Worm (Caenorhabditis elegans) whole organism, mixed stage, embryonic: ENCODE results near the gene abi-1.

Source experiments
- M03D4.4 ChIP-seq: sonication (generic microtip); optimal IDR thresholded peaks from 2 replicates; lab custom pipeline; 2017; ENCODE audit warnings: mild to moderate bottlenecking, missing genetic modification characterization, missing compliant biosample characterization
- bed-3 ChIP-seq: fragments of 200-800 bp; sonication (Bioruptor generic); optimal IDR thresholded peaks from 3 replicates; lab custom pipeline; 2018; ENCODE audit warnings: mild to moderate bottlenecking, missing genetic modification characterization, moderate library complexity, missing compliant biosample characterization
- blmp-1 ChIP-seq: fragments of 150-350 bp; optimal IDR thresholded peaks from 2 replicates; lab custom pipeline; 2014; ENCODE audit warnings: missing biosample characterization, missing genetic modification characterization
- ceh-39 ChIP-seq: fragments of 150-350 bp; optimal IDR thresholded peaks from 2 replicates; lab custom pipeline; 2014; ENCODE audit warnings: missing biosample characterization, missing genetic modification characterization
- ceh-43 ChIP-seq: fragments of 200-800 bp; sonication (Bioruptor generic); optimal IDR thresholded peaks from 2 replicates; lab custom pipeline; 2018; ENCODE audit warnings: mild to moderate bottlenecking, missing genetic modification characterization, moderate library complexity, missing compliant biosample characterization
- ceh-83 ChIP-seq: fragments of 200-800 bp; sonication (Bioruptor generic); optimal IDR thresholded peaks from 2 replicates; lab custom pipeline; 2018; ENCODE audit warnings: mild to moderate bottlenecking, missing genetic modification characterization, missing compliant biosample characterization
- ces-1 ChIP-seq: fragments of 150-350 bp; optimal IDR thresholded peaks from 2 replicates; lab custom pipeline; 2014; ENCODE audit warnings: missing biosample characterization, missing genetic modification reagents, missing genetic modification characterization
- cnd-1 ChIP-seq: fragments of 200-800 bp; sonication (Bioruptor generic); optimal IDR thresholded peaks from 2 replicates; lab custom pipeline; 2018; ENCODE audit warnings: mild to moderate bottlenecking, missing genetic modification characterization, missing compliant biosample characterization
- drap-1 ChIP-seq: fragments of 200-800 bp; sonication (Bioruptor generic); optimal IDR thresholded peaks from 3 replicates; lab custom pipeline; 2018; ENCODE audit warnings: mild to moderate bottlenecking, missing genetic modification characterization, missing compliant biosample characterization
- elt-1 ChIP-seq: sonication (generic microtip); optimal IDR thresholded peaks from 2 replicates; lab custom pipeline; 2017; ENCODE audit warnings: missing genetic modification characterization, mild to moderate bottlenecking, missing compliant biosample characterization, antibody characterized with exemption, moderate library complexity, borderline replicate concordance; ENCODE audit not compliant: insufficient read depth
- elt-3 ChIP-seq: fragments of 150-350 bp; optimal IDR thresholded peaks from 2 replicates; lab custom pipeline; 2014; ENCODE audit warnings: missing biosample characterization, missing genetic modification characterization
- flh-1 ChIP-seq: fragments of 200-800 bp; sonication (Bioruptor generic); optimal IDR thresholded peaks from 2 replicates; lab custom pipeline; 2018; ENCODE audit warnings: mild to moderate bottlenecking, missing genetic modification characterization, moderate library complexity, missing compliant biosample characterization
- ham-2 ChIP-seq: fragments of 200-800 bp; sonication (Bioruptor generic); optimal IDR thresholded peaks from 2 replicates; lab custom pipeline; 2018; ENCODE audit warnings: mild to moderate bottlenecking, missing genetic modification characterization, missing compliant biosample characterization
- hlh-1 ChIP-seq: fragments of 150-350 bp; optimal IDR thresholded peaks from 2 replicates; lab custom pipeline; 2014; ENCODE audit warnings: missing biosample characterization, missing genetic modification reagents, missing genetic modification characterization
- lin-13 ChIP-seq: fragments of 150-350 bp; optimal IDR thresholded peaks from 2 replicates; lab custom pipeline; 2014; ENCODE audit warnings: missing biosample characterization, missing genetic modification characterization
- lin-32 ChIP-seq: fragments of 200-800 bp; sonication (Bioruptor generic); optimal IDR thresholded peaks from 2 replicates; lab custom pipeline; 2018; ENCODE audit warnings: mild to moderate bottlenecking, missing genetic modification characterization, missing compliant biosample characterization
- lsy-2 ChIP-seq: fragments of 150-350 bp; optimal IDR thresholded peaks from 2 replicates; lab custom pipeline; 2014; ENCODE audit warnings: missing biosample characterization, missing genetic modification characterization
- mab-5 ChIP-seq: fragments of 150-350 bp; optimal IDR thresholded peaks from 2 replicates; lab custom pipeline; 2014; ENCODE audit warnings: missing biosample characterization, missing genetic modification characterization
- mep-1 ChIP-seq: fragments of 150-350 bp; optimal IDR thresholded peaks from 2 replicates; lab custom pipeline; 2017; ENCODE audit warnings: missing biosample characterization, missing genetic modification reagents, missing genetic modification characterization, inconsistent platforms
- mls-2 ChIP-seq: sonication (generic microtip); optimal IDR thresholded peaks from 2 replicates; lab custom pipeline; 2016; ENCODE audit warnings: mild to moderate bottlenecking, missing genetic modification characterization, moderate library complexity, missing compliant biosample characterization
- nhr-12 ChIP-seq: fragments of 150-350 bp; optimal IDR thresholded peaks from 2 replicates; lab custom pipeline; 2014; ENCODE audit warnings: missing biosample characterization, missing genetic modification characterization
- nhr-2 ChIP-seq: fragments of 150-350 bp; optimal IDR thresholded peaks from 2 replicates; lab custom pipeline; 2014; ENCODE audit warnings: missing biosample characterization, missing genetic modification characterization
- nhr-237 ChIP-seq: fragments of 150-350 bp; optimal IDR thresholded peaks from 2 replicates; lab custom pipeline; 2014; ENCODE audit warnings: missing biosample characterization, missing genetic modification characterization
- nhr-28 ChIP-seq: fragments of 150-350 bp; optimal IDR thresholded peaks from 2 replicates; lab custom pipeline; 2014; ENCODE audit warnings: missing biosample characterization, missing genetic modification characterization
- nhr-76 ChIP-seq: sonication (generic microtip); optimal IDR thresholded peaks from 2 replicates; lab custom pipeline; 2017; ENCODE audit warnings: missing biosample characterization, missing genetic modification characterization
- pha-4 ChIP-seq: fragments of 150-350 bp; optimal IDR thresholded peaks from 2 replicates; lab custom pipeline; 2018; ENCODE audit warnings: missing biosample characterization, missing genetic modification reagents, missing genetic modification characterization
- sem-2 ChIP-seq: fragments of 200-800 bp; sonication (Bioruptor generic); optimal IDR thresholded peaks from 2 replicates; lab custom pipeline; 2018; ENCODE audit warnings: mild to moderate bottlenecking, missing genetic modification characterization, missing compliant biosample characterization
- snpc-4 ChIP-seq: fragments of 150-350 bp; optimal IDR thresholded peaks from 2 replicates; lab custom pipeline; 2014; ENCODE audit warnings: missing biosample characterization, missing genetic modification characterization
- sptf-1 ChIP-seq: sonication (generic microtip); optimal IDR thresholded peaks from 2 replicates; lab custom pipeline; 2017; ENCODE audit warnings: mild to moderate bottlenecking, missing genetic modification characterization, moderate library complexity, missing compliant biosample characterization
- tbx-8 ChIP-seq: fragments of 200-800 bp; sonication (Bioruptor generic); optimal IDR thresholded peaks from 2 replicates; lab custom pipeline; 2018; ENCODE audit warnings: mild to moderate bottlenecking, missing genetic modification characterization, moderate library complexity, missing compliant biosample characterization
- unc-120 ChIP-seq: sonication (generic microtip); optimal IDR thresholded peaks from 2 replicates; lab custom pipeline; 2017; ENCODE audit warnings: missing genetic modification characterization, missing compliant biosample characterization; ENCODE audit not compliant: poor library complexity, severe bottlenecking
- unc-39 ChIP-seq: fragments of 150-350 bp; optimal IDR thresholded peaks from 2 replicates; lab custom pipeline; 2014; ENCODE audit warnings: missing biosample characterization, missing genetic modification characterization
- unc-62 ChIP-seq: fragments of 150-350 bp; optimal IDR thresholded peaks from 2 replicates; lab custom pipeline; 2014; ENCODE audit warnings: missing biosample characterization, missing genetic modification reagents, missing genetic modification characterization
- zip-8 ChIP-seq: fragments of 150-350 bp; optimal IDR thresholded peaks from 2 replicates; lab custom pipeline; 2014; ENCODE audit warnings: missing biosample characterization, missing genetic modification characterization
- ztf-11 ChIP-seq: fragments of 150-350 bp; optimal IDR thresholded peaks from 2 replicates; lab custom pipeline; 2014; ENCODE audit warnings: missing biosample characterization, missing genetic modification characterization

Gene abi-1

ce11 chrIII:5721488-5721887 lies 28.9 kb upstream of the abi-1 start:
- TF ChIP-seq unc-120 (no peak), lin-32 (GFP tag; lab: Kevin White, UChicago) (no peak), elt-1 (tag; lab: Kevin White, UChicago) (no peak), cnd-1 (no peak), unc-39 (tag; lab: Kevin White, UChicago) (no peak), ceh-83 (GFP tag; lab: Kevin White, UChicago) (no peak), blmp-1 (tag; lab: Kevin White, UChicago) (no peak), hlh-1 (tag; lab: Kevin White, UChicago) (no peak), unc-62 (GFP tag; lab: Kevin White, UChicago) (peak; percentile 75), M03D4.4 (no peak), ces-1 (GFP tag; lab: Kevin White, UChicago) (peak; percentile 45), sptf-1 (tag; lab: Kevin White, UChicago) (no peak), ceh-39 (tag; lab: Kevin White, UChicago) (no peak), nhr-12 (tag; lab: Kevin White, UChicago) (no peak)
- TF ChIP-seq, all 35 proteins: peak for 2

ce11 chrIII:5720266-5721019 lies 27.9 kb upstream of the abi-1 start:
- TF ChIP-seq mep-1 (tag; lab: Kevin White, UChicago) = no peak
- TF ChIP-seq ces-1 (GFP tag; lab: Kevin White, UChicago) = peak; percentile 99
- no peak for TF ChIP-seq elt-3 (tag; lab: Kevin White, UChicago)
- TF ChIP-seq ceh-39 (tag; lab: Kevin White, UChicago) = no peak
- no peak for TF ChIP-seq bed-3 (GFP tag; lab: Kevin White, UChicago)
- TF ChIP-seq flh-1 (GFP tag; lab: Kevin White, UChicago) = no peak
- TF ChIP-seq tbx-8 = no peak
- TF ChIP-seq sptf-1 (tag; lab: Kevin White, UChicago) = no peak
- TF ChIP-seq drap-1 (GFP tag; lab: Kevin White, UChicago) = no peak
- TF ChIP-seq M03D4.4 = peak; percentile 15
- TF ChIP-seq cnd-1 = peak; percentile 37
- TF ChIP-seq elt-1 (tag; lab: Kevin White, UChicago) = no peak
- TF ChIP-seq unc-120 = no peak
- TF ChIP-seq zip-8 = peak; percentile 41
- TF ChIP-seq mab-5 (tag; lab: Kevin White, UChicago) = no peak
- no peak for TF ChIP-seq ham-2 (GFP tag; lab: Kevin White, UChicago)
- TF ChIP-seq nhr-28 (tag; lab: Kevin White, UChicago) = no peak
- TF ChIP-seq nhr-2 (tag; lab: Kevin White, UChicago) = peak; percentile 59
- TF ChIP-seq nhr-237 = no peak
- TF ChIP-seq nhr-76 (tag; lab: Kevin White, UChicago) = no peak
- TF ChIP-seq lin-32 (GFP tag; lab: Kevin White, UChicago) = peak; percentile 73
- no peak for TF ChIP-seq mls-2 (tag; lab: Kevin White, UChicago)
- TF ChIP-seq blmp-1 (tag; lab: Kevin White, UChicago) = no peak
- no peak for TF ChIP-seq sem-2 (GFP tag; lab: Kevin White, UChicago)
- no peak for TF ChIP-seq pha-4 (tag; lab: Kevin White, UChicago)
- no peak for TF ChIP-seq ceh-43
- peak; percentile 0 for TF ChIP-seq ztf-11 (tag; lab: Kevin White, UChicago)
- no peak for TF ChIP-seq ceh-83 (GFP tag; lab: Kevin White, UChicago)
- TF ChIP-seq unc-62 (GFP tag; lab: Kevin White, UChicago) = no peak
- no peak for TF ChIP-seq nhr-12 (tag; lab: Kevin White, UChicago)
- no peak for TF ChIP-seq snpc-4 (tag; lab: Kevin White, UChicago)
- TF ChIP-seq hlh-1 (tag; lab: Kevin White, UChicago) = peak; percentile 15
- no peak for TF ChIP-seq lsy-2
- no peak for TF ChIP-seq unc-39 (tag; lab: Kevin White, UChicago)
- TF ChIP-seq lin-13 (tag; lab: Kevin White, UChicago) = no peak

ce11 chrIII:5719832-5720194 lies 27.3 kb upstream of the abi-1 start:
- TF ChIP-seq nhr-12 (tag; lab: Kevin White, UChicago) (no peak), nhr-2 (tag; lab: Kevin White, UChicago) (no peak), tbx-8 (no peak), pha-4 (tag; lab: Kevin White, UChicago) (no peak), snpc-4 (tag; lab: Kevin White, UChicago) (no peak), sem-2 (GFP tag; lab: Kevin White, UChicago) (no peak), mab-5 (tag; lab: Kevin White, UChicago) (no peak), mep-1 (tag; lab: Kevin White, UChicago) (no peak), flh-1 (GFP tag; lab: Kevin White, UChicago) (no peak)
